Fruit fly (Drosophila melanogaster) whole organism, embryonic: ENCODE results near the gene MRP.

Experiments used
- Adf1 ChIP-seq: fragments of 200-800 bp; sonication (Bioruptor generic); IDR thresholded peaks from 2 replicates; pipeline ENCODE4 v1.3.6; 2022; ENCODE audit warnings: missing biosample characterization, missing genetic modification characterization
- Atf6 ChIP-seq: fragments of 200-800 bp; sonication (Bioruptor generic); IDR thresholded peaks from 2 replicates; pipeline ENCODE4 v1.3.6; 2022; ENCODE audit warnings: missing biosample characterization, missing genetic modification characterization
- CG11456 ChIP-seq: fragments of 200-800 bp; sonication (Bioruptor generic); IDR thresholded peaks from 3 replicates; pipeline ENCODE4 v1.3.6; 2022; ENCODE audit warnings: missing biosample characterization, missing genetic modification characterization
- CG14965 ChIP-seq: fragments of 200-800 bp; sonication (Bioruptor generic); optimal IDR thresholded peaks from 2 replicates; lab custom pipeline; 2016; ENCODE audit warnings: missing biosample characterization, missing genetic modification characterization, borderline replicate concordance
- CG15601 ChIP-seq: fragments of 200-800 bp; sonication (Bioruptor generic); optimal IDR thresholded peaks from 3 replicates; lab custom pipeline; 2019; ENCODE audit warnings: missing biosample characterization, mild to moderate bottlenecking, missing genetic modification characterization, moderate library complexity
- CG17328 ChIP-seq: fragments of 200-800 bp; sonication (Bioruptor generic); IDR thresholded peaks from 2 replicates; pipeline ENCODE4 v1.3.6; 2022; ENCODE audit warnings: missing biosample characterization, missing genetic modification characterization
- CG17359 ChIP-seq: fragments of 200-800 bp; sonication (Bioruptor generic); optimal IDR thresholded peaks from 3 replicates; lab custom pipeline; 2018; ENCODE audit warnings: missing biosample characterization, mild to moderate bottlenecking, missing genetic modification characterization, moderate library complexity
- CG17912 ChIP-seq: fragments of 200-800 bp; sonication (Bioruptor generic); optimal IDR thresholded peaks from 2 replicates; lab custom pipeline; 2018; ENCODE audit warnings: missing biosample characterization, mild to moderate bottlenecking, missing genetic modification characterization
- CG2875 ChIP-seq: fragments of 200-800 bp; sonication (Bioruptor generic); optimal IDR thresholded peaks from 2 replicates; lab custom pipeline; 2017; ENCODE audit warnings: missing biosample characterization, mild to moderate bottlenecking, missing genetic modification characterization, missing genetic modification reagents
- CG32772 ChIP-seq: fragments of 200-800 bp; sonication (Bioruptor generic); IDR thresholded peaks from 2 replicates; pipeline ENCODE4 v1.3.6; 2022; ENCODE audit warnings: missing biosample characterization, missing genetic modification characterization
- CG3838 ChIP-seq: fragments of 200-800 bp; sonication (Bioruptor generic); optimal IDR thresholded peaks from 3 replicates; lab custom pipeline; 2016; ENCODE audit warnings: missing biosample characterization, missing genetic modification characterization
- CG4404 ChIP-seq: fragments of 200-800 bp; sonication (Bioruptor generic); IDR thresholded peaks from 2 replicates; pipeline ENCODE4 v1.3.6; 2022; ENCODE audit warnings: missing biosample characterization, missing genetic modification characterization
- CG7372 ChIP-seq: fragments of 200-800 bp; sonication (Bioruptor generic); IDR thresholded peaks from 2 replicates; pipeline ENCODE4 v1.3.6; 2022; ENCODE audit warnings: missing biosample characterization, missing genetic modification characterization
- CG8290 ChIP-seq, 3 experiments: fragments of 200-800 bp; sonication (Bioruptor generic); optimal IDR thresholded peaks; 2 replicates each; lab custom pipeline; 2016 to 2019; ENCODE audit warnings: missing biosample characterization in 3 of 3, missing genetic modification characterization in 3 of 3, mild to moderate bottlenecking in 2 of 3, moderate library complexity in 1 of 3
- CG8359 ChIP-seq: fragments of 200-800 bp; sonication (Bioruptor generic); optimal IDR thresholded peaks from 2 replicates; lab custom pipeline; 2017; ENCODE audit warnings: missing biosample characterization, mild to moderate bottlenecking, missing genetic modification characterization, borderline replicate concordance
- CTCF ChIP-seq: fragments of 200-800 bp; sonication (Bioruptor generic); optimal IDR thresholded peaks from 2 replicates; lab custom pipeline; 2017; ENCODE audit warnings: missing biosample characterization, mild to moderate bottlenecking, missing genetic modification characterization, moderate library complexity
- D ChIP-seq, 2 experiments: fragments of 200-800 bp in 1 of 2; fragments of >200 bp in 1 of 2; sonication (Bioruptor generic) in 1 of 2; optimal IDR thresholded peaks; 2 replicates in 1 of 2; 3 replicates in 1 of 2; lab custom pipeline; 2017; ENCODE audit warnings: mild to moderate bottlenecking in 1 of 2, missing biosample characterization in 1 of 2, missing genetic modification characterization in 1 of 2, missing genetic modification reagents in 1 of 2
- Dll ChIP-seq: fragments of 200-800 bp; sonication (Bioruptor generic); IDR thresholded peaks from 4 replicates; pipeline ENCODE4 v1.3.6; 2022; ENCODE audit warnings: missing biosample characterization, missing genetic modification characterization; ENCODE audit not compliant: partially characterized antibody
- E2f2 ChIP-seq: fragments of 200-800 bp; sonication (Bioruptor generic); IDR thresholded peaks from 2 replicates; pipeline ENCODE4 v1.3.6; 2022; ENCODE audit warnings: missing biosample characterization, missing genetic modification characterization
- Meics ChIP-seq: fragments of 200-800 bp; sonication (Bioruptor generic); optimal IDR thresholded peaks from 2 replicates; lab custom pipeline; 2017; ENCODE audit warnings: missing biosample characterization, mild to moderate bottlenecking, missing genetic modification characterization
- Mrtf ChIP-seq: fragments of 200-800 bp; sonication (Bioruptor generic); IDR thresholded peaks from 3 replicates; pipeline ENCODE4 v1.3.6; 2022; ENCODE audit warnings: missing biosample characterization, missing genetic modification characterization
- Pdp1 ChIP-seq, 2 experiments: fragments of 200-800 bp; sonication (Bioruptor generic); optimal IDR thresholded peaks; 3 replicates each; lab custom pipeline; 2016; ENCODE audit warnings: missing biosample characterization in 2 of 2, missing genetic modification characterization in 2 of 2, mild to moderate bottlenecking in 1 of 2, moderate library complexity in 1 of 2
- ap ChIP-seq: fragments of 200-800 bp; sonication (Bioruptor generic); IDR thresholded peaks from 2 replicates; pipeline ENCODE4 v1.3.6; 2022; ENCODE audit warnings: missing biosample characterization, missing genetic modification characterization
- bab2 ChIP-seq: fragments of 200-800 bp; sonication (Bioruptor generic); optimal IDR thresholded peaks from 2 replicates; lab custom pipeline; 2016; ENCODE audit warnings: missing biosample characterization, missing genetic modification characterization
- cato ChIP-seq: fragments of 200-800 bp; sonication (Bioruptor generic); optimal IDR thresholded peaks from 2 replicates; lab custom pipeline; 2016; ENCODE audit warnings: missing biosample characterization, missing genetic modification characterization, borderline replicate concordance
- gcm ChIP-seq: fragments of 200-800 bp; sonication (Bioruptor generic); optimal IDR thresholded peaks from 2 replicates; lab custom pipeline; 2019; ENCODE audit warnings: missing biosample characterization, mild to moderate bottlenecking, missing genetic modification characterization, moderate library complexity
- her ChIP-seq: fragments of 200-800 bp; sonication (Bioruptor generic); optimal IDR thresholded peaks from 2 replicates; lab custom pipeline; 2016; ENCODE audit warnings: missing biosample characterization, missing genetic modification characterization
- hkb ChIP-seq, 2 experiments: fragments of 200-800 bp in 1 of 2; fragments of >200 bp in 1 of 2; sonication (Bioruptor generic) in 1 of 2; IDR thresholded peaks in 1 of 2; optimal IDR thresholded peaks in 1 of 2; 2 replicates each; pipeline versions ENCODE4 v1.3.6 to Lab custom; 2017 to 2022; ENCODE audit warnings: missing biosample characterization in 1 of 2, missing genetic modification characterization in 1 of 2
- inv ChIP-seq: fragments of 200-800 bp; sonication (Bioruptor generic); IDR thresholded peaks from 2 replicates; pipeline ENCODE4 v1.3.6; 2022; ENCODE audit warnings: missing biosample characterization, missing genetic modification characterization; ENCODE audit not compliant: partially characterized antibody
- kah ChIP-seq: fragments of 200-800 bp; sonication (Bioruptor generic); optimal IDR thresholded peaks from 2 replicates; lab custom pipeline; 2018; ENCODE audit warnings: missing biosample characterization, mild to moderate bottlenecking, missing genetic modification characterization
- kni ChIP-seq: fragments of 200-800 bp; sonication (Bioruptor generic); optimal IDR thresholded peaks from 3 replicates; lab custom pipeline; 2017; ENCODE audit warnings: mild to moderate bottlenecking, missing biosample characterization, missing genetic modification reagents, missing genetic modification characterization
- lab ChIP-seq: fragments of 200-800 bp; sonication (Bioruptor generic); optimal IDR thresholded peaks from 3 replicates; lab custom pipeline; 2017; ENCODE audit warnings: missing biosample characterization, missing genetic modification characterization, mild to moderate bottlenecking, moderate library complexity, missing genetic modification reagents
- onecut ChIP-seq: fragments of 200-800 bp; sonication (Bioruptor generic); IDR thresholded peaks from 2 replicates; pipeline ENCODE4 v1.3.6; 2022; ENCODE audit warnings: missing biosample characterization, missing genetic modification characterization
- pita ChIP-seq: fragments of 200-800 bp; sonication (Bioruptor generic); optimal IDR thresholded peaks from 2 replicates; lab custom pipeline; 2017; ENCODE audit warnings: missing biosample characterization, mild to moderate bottlenecking, missing genetic modification characterization
- prd ChIP-seq, 3 experiments: fragments of >200 bp in 2 of 3; fragments of 200-800 bp in 1 of 3; sonication (Bioruptor generic) in 1 of 3; optimal IDR thresholded peaks in 2 of 3; IDR thresholded peaks in 1 of 3; 2 replicates in 2 of 3; 3 replicates in 1 of 3; pipeline versions ENCODE4 v1.3.6 to Lab custom; 2017 to 2022; ENCODE audit warnings: missing biosample characterization in 1 of 3, missing genetic modification characterization in 1 of 3
- ro ChIP-seq: fragments of 200-800 bp; sonication (Bioruptor generic); IDR thresholded peaks from 2 replicates; pipeline ENCODE4 v1.3.6; 2022; ENCODE audit warnings: missing biosample characterization, missing genetic modification characterization
- sima ChIP-seq: fragments of 200-800 bp; sonication (Bioruptor generic); optimal IDR thresholded peaks from 2 replicates; lab custom pipeline; 2016; ENCODE audit warnings: missing biosample characterization, missing genetic modification characterization
- usp ChIP-seq: fragments of >200 bp; optimal IDR thresholded peaks from 2 replicates; lab custom pipeline; 2017; ENCODE audit warnings: missing biosample characterization, missing genetic modification characterization
- z ChIP-seq: fragments of 200-800 bp; sonication (Bioruptor generic); IDR thresholded peaks from 3 replicates; pipeline ENCODE4 v1.3.6; 2022; ENCODE audit warnings: missing biosample characterization, missing genetic modification characterization

MRP gene

dm6 chr2L:12718437-12719376, at the start of gene MRP (continued):
- TF ChIP-seq CG7372 (no peak), CTCF (GFP tag; lab: Kevin White, UChicago) (peak; percentile 35), her (GFP tag; lab: Kevin White, UChicago) (peak; percentile 8), z (peak; percentile 46; the same call in 1 of the 3 replicates), sima (no peak), CG8290 (GFP tag; optimal IDR thresholded peaks at IDR 0.05; lab: Kevin White, UChicago) (no peak), CG8290 (tag; optimal IDR thresholded peaks at IDR 0.05; lab: Kevin White, UChicago) (no peak), Adf1 (peak; percentile 63), hkb (optimal IDR thresholded peaks at IDR 0.05; lab: Kevin White, UChicago) (no peak), hkb (GFP tag; IDR thresholded peaks at IDR 0.05; lab: Robert Waterston, UW) (peak; percentile 60), inv (GFP tag; lab: Robert Waterston, UW) (peak; percentile 17; the same call in 1 of the 2 replicates), kah (GFP tag; lab: Kevin White, UChicago) (peak; percentile 53), E2f2 (peak; percentile 29; the same call in 1 of the 2 replicates), Meics (GFP tag; lab: Kevin White, UChicago) (peak; percentile 6), Pdp1 (GFP tag; optimal IDR thresholded peaks at IDR 0.05; lab: Kevin White, UChicago) (peak in 1 of 2 experiments; percentile 30), Mrtf (GFP tag; lab: Robert Waterston, UW) (no peak), pita (GFP tag; lab: Kevin White, UChicago) (no peak), cato (GFP tag; lab: Kevin White, UChicago) (no peak), Atf6 (GFP tag; lab: Robert Waterston, UW) (peak; percentile 63), CG32772 (GFP tag; lab: Robert Waterston, UW) (no peak), CG11456 (GFP tag; lab: Robert Waterston, UW) (0 out of 3 replicates have a peak, but pooled peaks have one; percentile 52), lab (GFP tag; lab: Kevin White, UChicago) (peak; percentile 51), Dll (GFP tag; lab: Robert Waterston, UW) (0 out of 4 replicates have a peak, but pooled peaks have one; percentile 39)

DNA sequence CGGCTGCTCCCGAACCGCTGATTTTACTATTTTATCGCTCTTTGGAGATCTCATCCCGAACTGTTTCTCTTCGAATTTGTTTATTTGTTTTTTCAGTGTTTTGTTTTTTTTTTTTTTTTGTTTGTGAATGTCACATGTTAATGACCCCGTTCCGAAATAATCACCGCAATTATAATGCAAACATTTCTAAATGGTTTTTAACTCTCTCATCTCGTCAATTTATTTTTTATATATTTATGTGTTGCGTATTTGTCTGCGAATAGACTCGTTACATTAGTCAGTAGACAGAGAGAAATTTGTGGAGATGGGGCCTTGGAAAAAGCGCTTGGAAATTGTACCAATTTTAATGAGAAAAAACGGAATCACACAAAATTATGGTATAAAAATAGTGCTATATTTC, 49.2 kb upstream of the MRP start, which contains the start of gene Nepl7:
Gene Nepl7, minus strand, starts transcription at position 101 of the 400 bp plus-strand sequence.
- TF ChIP-seq gcm (GFP tag; lab: Kevin White, UChicago) = no peak
- no peak for TF ChIP-seq usp
- TF ChIP-seq ro (GFP tag; lab: Robert Waterston, UW) = no peak
- TF ChIP-seq CG17359 (tag; lab: Kevin White, UChicago) = no peak
- TF ChIP-seq inv (GFP tag; lab: Robert Waterston, UW) = no peak
- no peak for TF ChIP-seq onecut (GFP tag; lab: Robert Waterston, UW)
- TF ChIP-seq CG17912 (GFP tag; lab: Kevin White, UChicago) = no peak
- TF ChIP-seq CG2875 (GFP tag; lab: Kevin White, UChicago) = no peak
- no peak for TF ChIP-seq bab2
- TF ChIP-seq ap = no peak
- TF ChIP-seq CG3838 (GFP tag; lab: Kevin White, UChicago) = no peak
- TF ChIP-seq CG14965 = no peak
- no peak for TF ChIP-seq CG17328 (GFP tag; lab: Robert Waterston, UW)
- no peak for TF ChIP-seq CG4404 (GFP tag; lab: Robert Waterston, UW)
- TF ChIP-seq prd (optimal IDR thresholded peaks at IDR 0.05; lab: Kevin White, UChicago) = no peak
- no peak for TF ChIP-seq prd (GFP tag; IDR thresholded peaks at IDR 0.05; lab: Robert Waterston, UW)
- TF ChIP-seq CG15601 = no peak
- no peak for TF ChIP-seq kni
- no peak for TF ChIP-seq D (optimal IDR thresholded peaks at IDR 0.05; lab: Kevin White, UChicago)
- no peak for TF ChIP-seq D (GFP tag; optimal IDR thresholded peaks at IDR 0.05; lab: Kevin White, UChicago)
- no peak for TF ChIP-seq CG8359 (GFP tag; lab: Kevin White, UChicago)
